Worm (Caenorhabditis elegans): ENCODE measurements around the gene C27H6.9.

ce11 chrV:9982568-9982967 lies at the start of gene C27H6.9:
- TF ChIP-seq ztf-11 (tag; optimal IDR thresholded peaks at IDR 0.05) (no peak), elt-3 (tag; optimal IDR thresholded peaks at IDR 0.05) (no peak), fos-1 (tag; optimal IDR thresholded peaks at IDR 0.05) (no peak), nhr-11 (tag; optimal IDR thresholded peaks at IDR 0.05) (no peak), mep-1 (tag; optimal IDR thresholded peaks at IDR 0.05) (no peak), dsc-1 (tag; optimal IDR thresholded peaks at IDR 0.05) (no peak), lir-3 (tag; optimal IDR thresholded peaks at IDR 0.05; ENCODE audit: poor library complexity) (no peak), snpc-4 (tag; optimal IDR thresholded peaks at IDR 0.05) (no peak), isw-1 (GFP tag; IDR thresholded peaks at IDR 0.05) (no peak), Y116A8C.19 (tag; optimal IDR thresholded peaks at IDR 0.05; ENCODE audit: borderline replicate concordance) (no peak)
